Worm (Caenorhabditis elegans): ENCODE measurements around the gene fbxa-47.
A peak's percentile ranks its signal among the peaks of the same experiment; 100 is the strongest.

fbxa-47 gene

ce11 chrIII:2211120-2211519 is 21.1 kb downstream of the fbxa-47 start, which contains the start of gene C39B5.14:
Gene C39B5.14, plus strand, starts transcription at chrIII:2211420.
- TF ChIP-seq ceh-14 (tag; optimal IDR thresholded peaks at IDR 0.05) (no peak), odd-2 (tag; optimal IDR thresholded peaks at IDR 0.05) (no peak), ets-4 (tag; optimal IDR thresholded peaks at IDR 0.05) (no peak), ttx-3 (tag; optimal IDR thresholded peaks at IDR 0.05) (no peak), C38D4.7 (GFP tag; optimal IDR thresholded peaks at IDR 0.05) (no peak), unc-3 (GFP tag; conservative IDR thresholded peaks at IDR 0.05) (no peak), unc-3 (tag; optimal IDR thresholded peaks at IDR 0.05) (no peak)

ce11 chrIII:2210601-2211000 is 21.7 kb downstream of the fbxa-47 start:
- TF ChIP-seq ahr-1 (tag; optimal IDR thresholded peaks at IDR 0.05) (no peak), pat-9 (tag; optimal IDR thresholded peaks at IDR 0.05) (no peak), T23F11.4 (GFP tag; optimal IDR thresholded peaks at IDR 0.05) (no peak), tbx-2 (tag; optimal IDR thresholded peaks at IDR 0.05) (no peak), ttx-3 (tag; optimal IDR thresholded peaks at IDR 0.05) (no peak), elt-2 (tag; optimal IDR thresholded peaks at IDR 0.05) (no peak), C38D4.7 (GFP tag; optimal IDR thresholded peaks at IDR 0.05) (no peak), che-1 (tag; optimal IDR thresholded peaks at IDR 0.05) (no peak), ceh-18 (tag; optimal IDR thresholded peaks at IDR 0.05) (no peak), Y22D7AL.16 (tag; optimal IDR thresholded peaks at IDR 0.05) (no peak), ceh-2 (tag; optimal IDR thresholded peaks at IDR 0.05) (no peak), ceh-9 (tag; optimal IDR thresholded peaks at IDR 0.05) (no peak), hlh-6 (tag; optimal IDR thresholded peaks at IDR 0.05) (no peak), ztf-16 (tag; optimal IDR thresholded peaks at IDR 0.05) (no peak), ceh-30 (tag; optimal IDR thresholded peaks at IDR 0.05) (no peak), pros-1 (tag; optimal IDR thresholded peaks at IDR 0.05) (no peak), tbx-7 (tag; optimal IDR thresholded peaks at IDR 0.05) (no peak), F13H6.1 (tag; optimal IDR thresholded peaks at IDR 0.05) (no peak)

ce11 chrIII:2207864-2208263 is 24.4 kb downstream of the fbxa-47 start, which contains the start of gene C39B5.5:
Gene C39B5.5, plus strand, starts transcription at chrIII:2208164.
- no peak for TF ChIP-seq ama-1 (optimal IDR thresholded peaks at IDR 0.05)
- no peak for TF ChIP-seq elt-4 (tag; optimal IDR thresholded peaks at IDR 0.05)
- no peak for TF ChIP-seq hlh-6 (tag; optimal IDR thresholded peaks at IDR 0.05)
- no peak for TF ChIP-seq nhr-232 (tag; optimal IDR thresholded peaks at IDR 0.05)
- no peak for TF ChIP-seq C08G9.2 (tag; optimal IDR thresholded peaks at IDR 0.05)
- no peak for TF ChIP-seq hlh-15 (tag; optimal IDR thresholded peaks at IDR 0.05)
- TF ChIP-seq sox-4 (tag; optimal IDR thresholded peaks at IDR 0.05): no peak

- no peak for TF ChIP-seq Y22D7AL.16 (tag; optimal IDR thresholded peaks at IDR 0.05)
- no peak for TF ChIP-seq ref-2 (tag; optimal IDR thresholded peaks at IDR 0.05)
- TF ChIP-seq sox-4 (tag; optimal IDR thresholded peaks at IDR 0.05): no peak
- TF ChIP-seq lim-6 (tag; optimal IDR thresholded peaks at IDR 0.05): no peak
- peak; percentile 26 for TF ChIP-seq ceh-48 (tag; optimal IDR thresholded peaks at IDR 0.05)
Measured at ce11 chrIII:2205155-2205554, 27.1 kb downstream of the fbxa-47 start.

ce11 chrIII:2197706-2198105 is 34.6 kb downstream of the fbxa-47 start, which contains the start of gene C39B5.6:
Gene C39B5.6, plus strand, starts transcription at chrIII:2198006.
- TF ChIP-seq dmd-4 (tag; optimal IDR thresholded peaks at IDR 0.05; ENCODE audit: borderline replicate concordance): no peak
- no peak for TF ChIP-seq elt-2 (tag; optimal IDR thresholded peaks at IDR 0.05)
- no peak for TF ChIP-seq pha-4 (tag; optimal IDR thresholded peaks at IDR 0.05)
- no peak for TF ChIP-seq fkh-6 (tag; optimal IDR thresholded peaks at IDR 0.05)
- no peak for TF ChIP-seq ceh-31 (tag; optimal IDR thresholded peaks at IDR 0.05)
- TF ChIP-seq nhr-11 (tag; optimal IDR thresholded peaks at IDR 0.05): no peak
- TF ChIP-seq npax-4 (tag; optimal IDR thresholded peaks at IDR 0.05): no peak
- no peak for TF ChIP-seq sdc-2 (tag; optimal IDR thresholded peaks at IDR 0.05)
- TF ChIP-seq ceh-30 (tag; optimal IDR thresholded peaks at IDR 0.05): no peak
- no peak for TF ChIP-seq C08G9.2 (tag; optimal IDR thresholded peaks at IDR 0.05)
- no peak for TF ChIP-seq ztf-16 (tag; optimal IDR thresholded peaks at IDR 0.05)
- TF ChIP-seq odd-2 (tag; optimal IDR thresholded peaks at IDR 0.05): no peak
- no peak for TF ChIP-seq tbx-2 (tag; optimal IDR thresholded peaks at IDR 0.05)
- TF ChIP-seq Y22D7AL.16 (tag; optimal IDR thresholded peaks at IDR 0.05): no peak
- TF ChIP-seq fkh-10 (GFP tag; optimal IDR thresholded peaks at IDR 0.05): no peak
- TF ChIP-seq ceh-2 (tag; optimal IDR thresholded peaks at IDR 0.05): no peak
- TF ChIP-seq ceh-45 (GFP tag; IDR thresholded peaks at IDR 0.05): no peak
- no peak for TF ChIP-seq lin-11 (tag; optimal IDR thresholded peaks at IDR 0.05)

All from whole organism, late embryonic.